Worm (Caenorhabditis elegans) whole organism, early embryonic: ENCODE data around the gene C01G10.18.

Experiments used
- aly-1 ChIP-seq: sonication (generic microtip); optimal IDR thresholded peaks from 2 replicates; lab custom pipeline; 2016; ENCODE audit warnings: missing genetic modification characterization, missing compliant biosample characterization
- ama-1 ChIP-seq: fragments of 150-350 bp; optimal IDR thresholded peaks from 2 replicates; lab custom pipeline; 2014
- hmbx-1 ChIP-seq: sonication (generic microtip); optimal IDR thresholded peaks from 2 replicates; lab custom pipeline; 2016; ENCODE audit warnings: mild to moderate bottlenecking, missing genetic modification characterization, missing compliant biosample characterization

DNA sequence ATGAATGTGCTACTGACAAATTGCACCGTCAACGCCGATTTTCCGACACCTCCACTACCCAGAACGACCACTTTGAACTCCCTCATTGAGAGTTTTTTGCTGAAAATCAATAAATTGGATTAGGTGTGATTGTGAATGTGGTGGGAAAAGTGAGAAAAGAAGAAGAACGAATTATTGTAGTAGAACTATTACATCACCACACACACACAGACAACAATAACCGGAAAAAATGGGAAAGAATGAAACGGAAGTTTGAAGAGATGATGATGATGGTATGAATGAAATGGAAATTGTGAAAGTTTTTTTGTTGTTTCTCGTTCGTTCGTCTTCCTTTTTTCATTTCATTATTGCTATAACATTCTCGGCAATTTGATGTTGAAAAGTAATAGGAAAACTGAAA lies 24.5 kb downstream of the C01G10.18 start, which contains the start of gene rap-2:
- no peak for TF ChIP-seq ama-1
- TF ChIP-seq aly-1 (tag; lab: Kevin White, UChicago), result no peak
- no peak for TF ChIP-seq hmbx-1 (tag; lab: Kevin White, UChicago)
